Worm (Caenorhabditis elegans) whole organism, young adult: ENCODE data around the gene F23F1.2.

Source experiments
- C06A6.2 ChIP-seq: fragments of 200-800 bp; sonication (Bioruptor generic); conservative IDR thresholded peaks from 2 replicates; pipeline ENCODE4 v1.3.6; 2022; ENCODE audit warnings: missing genetic modification characterization, missing compliant biosample characterization
- F22D6.2 ChIP-seq: sonication (generic microtip); optimal IDR thresholded peaks from 2 replicates; lab custom pipeline; 2016; ENCODE audit warnings: mild to moderate bottlenecking, missing genetic modification characterization, missing compliant biosample characterization
- F57A8.1 ChIP-seq: fragments of 200-800 bp; sonication (Bioruptor generic); optimal IDR thresholded peaks from 2 replicates; lab custom pipeline; 2018; ENCODE audit warnings: mild to moderate bottlenecking, missing genetic modification characterization, moderate library complexity, missing compliant biosample characterization
- F57C9.4 ChIP-seq: sonication (generic microtip); optimal IDR thresholded peaks from 2 replicates; lab custom pipeline; 2017; ENCODE audit warnings: mild to moderate bottlenecking, missing genetic modification characterization, missing compliant biosample characterization
- Y79H2A.3 ChIP-seq: fragments of 200-800 bp; sonication (Bioruptor generic); conservative IDR thresholded peaks from 2 replicates; pipeline ENCODE4 v1.3.6; 2022; ENCODE audit warnings: missing genetic modification reagents, missing genetic modification characterization, missing compliant biosample characterization
- aptf-3 ChIP-seq: fragments of 200-800 bp; sonication (Bioruptor generic); IDR thresholded peaks from 2 replicates; pipeline ENCODE4 v1.3.6; 2022; ENCODE audit warnings: missing genetic modification characterization, missing compliant biosample characterization
- atf-7 ChIP-seq: sonication (generic microtip); optimal IDR thresholded peaks from 2 replicates; lab custom pipeline; 2017; ENCODE audit warnings: mild to moderate bottlenecking, missing genetic modification characterization, missing compliant biosample characterization
- attf-3 ChIP-seq: fragments of 200-800 bp; sonication (Bioruptor generic); conservative IDR thresholded peaks from 2 replicates; pipeline ENCODE4 v1.3.6; 2022; ENCODE audit warnings: missing genetic modification reagents, missing genetic modification characterization, missing compliant biosample characterization
- attf-5 ChIP-seq: fragments of 200-800 bp; sonication (Bioruptor generic); optimal IDR thresholded peaks from 2 replicates; lab custom pipeline; 2018; ENCODE audit warnings: mild to moderate bottlenecking, missing genetic modification characterization, missing compliant biosample characterization
- cebp-1 ChIP-seq, 2 experiments: fragments of 200-800 bp in 1 of 2; sonication (Bioruptor generic) in 1 of 2; sonication (generic microtip) in 1 of 2; IDR thresholded peaks in 1 of 2; optimal IDR thresholded peaks in 1 of 2; 2 replicates each; pipeline versions ENCODE4 v1.3.6 to Lab custom; 2017 to 2022; ENCODE audit warnings: missing compliant biosample characterization in 2 of 2, missing genetic modification characterization in 2 of 2, mild to moderate bottlenecking in 1 of 2, missing genetic modification reagents in 1 of 2, moderate library complexity in 1 of 2
- dpff-1 ChIP-seq: sonication (generic microtip); optimal IDR thresholded peaks from 2 replicates; lab custom pipeline; 2017; ENCODE audit warnings: mild to moderate bottlenecking, missing genetic modification characterization, missing compliant biosample characterization
- egrh-3 ChIP-seq: fragments of 200-800 bp; sonication (Bioruptor generic); IDR thresholded peaks from 2 replicates; pipeline ENCODE4 v1.3.6; 2022; ENCODE audit warnings: missing genetic modification reagents, missing genetic modification characterization, missing compliant biosample characterization
- gei-17 ChIP-seq: fragments of 200-800 bp; sonication (Bioruptor generic); optimal IDR thresholded peaks from 2 replicates; lab custom pipeline; 2018; ENCODE audit warnings: mild to moderate bottlenecking, missing genetic modification characterization, missing compliant biosample characterization
- let-526 ChIP-seq: fragments of 200-800 bp; sonication (Bioruptor generic); IDR thresholded peaks from 2 replicates; pipeline ENCODE4 v1.3.6; 2022; ENCODE audit warnings: missing genetic modification reagents, missing genetic modification characterization, missing compliant biosample characterization
- lin-26 ChIP-seq: fragments of 200-800 bp; sonication (Bioruptor generic); IDR thresholded peaks from 2 replicates; pipeline ENCODE4 v1.3.6; 2022; ENCODE audit warnings: missing genetic modification reagents, missing genetic modification characterization, missing compliant biosample characterization
- lin-35 ChIP-seq, 3 experiments: fragments of 150-350 bp in 2 of 3; sonication (generic microtip) in 1 of 3; optimal IDR thresholded peaks; 2 replicates each; lab custom pipeline; 2014 to 2018; ENCODE audit warnings: missing biosample characterization in 3 of 3, missing genetic modification characterization in 3 of 3, missing genetic modification reagents in 3 of 3
- lin-40 ChIP-seq: sonication (generic microtip); optimal IDR thresholded peaks from 2 replicates; lab custom pipeline; 2016; ENCODE audit warnings: missing genetic modification characterization, mild to moderate bottlenecking, missing compliant biosample characterization, missing genotype, missing genetic modification reagents
- lir-1 ChIP-seq: fragments of 200-800 bp; sonication (Bioruptor generic); conservative IDR thresholded peaks from 2 replicates; pipeline ENCODE4 v1.3.6; 2022; ENCODE audit warnings: missing genetic modification reagents, missing genetic modification characterization, missing compliant biosample characterization
- madf-6 ChIP-seq: fragments of 200-800 bp; sonication (Bioruptor generic); IDR thresholded peaks from 2 replicates; pipeline ENCODE4 v1.3.6; 2022; ENCODE audit warnings: missing genetic modification reagents, missing genetic modification characterization, missing compliant biosample characterization
- mel-28 ChIP-seq: sonication (generic microtip); optimal IDR thresholded peaks from 2 replicates; lab custom pipeline; 2016; ENCODE audit warnings: borderline replicate concordance, mild to moderate bottlenecking, missing genetic modification characterization, missing compliant biosample characterization
- mes-4 ChIP-seq: sonication (generic microtip); optimal IDR thresholded peaks from 2 replicates; lab custom pipeline; 2016; ENCODE audit warnings: missing genotype, missing genetic modification characterization, missing compliant biosample characterization
- nhr-27 ChIP-seq: fragments of 200-800 bp; sonication (Bioruptor generic); optimal IDR thresholded peaks from 2 replicates; lab custom pipeline; 2018; ENCODE audit warnings: mild to moderate bottlenecking, missing genetic modification characterization, moderate library complexity, missing compliant biosample characterization
- nhr-80 ChIP-seq: sonication (generic microtip); optimal IDR thresholded peaks from 2 replicates; lab custom pipeline; 2016; ENCODE audit warnings: missing genetic modification characterization, missing compliant biosample characterization
- rec-8 ChIP-seq, 2 experiments: sonication (generic microtip); optimal IDR thresholded peaks; 2 replicates each; lab custom pipeline; 2016; ENCODE audit warnings: mild to moderate bottlenecking in 2 of 2, missing genetic modification characterization in 2 of 2, missing genetic modification reagents in 2 of 2, missing genotype in 2 of 2, missing biosample characterization in 1 of 2, missing compliant biosample characterization in 1 of 2, moderate library complexity in 1 of 2
- snpc-3.4 ChIP-seq: sonication (generic microtip); optimal IDR thresholded peaks from 2 replicates; lab custom pipeline; 2017; ENCODE audit warnings: missing genetic modification characterization, mild to moderate bottlenecking, missing compliant biosample characterization, antibody characterized with exemption, moderate library complexity, missing genotype, missing genetic modification reagents
- ztf-22 ChIP-seq: fragments of 200-800 bp; sonication (Bioruptor generic); optimal IDR thresholded peaks from 2 replicates; lab custom pipeline; 2018; ENCODE audit warnings: mild to moderate bottlenecking, missing genetic modification characterization, moderate library complexity, missing compliant biosample characterization
- ztf-6 ChIP-seq: fragments of 200-800 bp; sonication (Bioruptor generic); IDR thresholded peaks from 2 replicates; pipeline ENCODE4 v1.3.6; 2022; ENCODE audit warnings: missing genetic modification reagents, missing genetic modification characterization, missing compliant biosample characterization

Gene F23F1.2

DNA sequence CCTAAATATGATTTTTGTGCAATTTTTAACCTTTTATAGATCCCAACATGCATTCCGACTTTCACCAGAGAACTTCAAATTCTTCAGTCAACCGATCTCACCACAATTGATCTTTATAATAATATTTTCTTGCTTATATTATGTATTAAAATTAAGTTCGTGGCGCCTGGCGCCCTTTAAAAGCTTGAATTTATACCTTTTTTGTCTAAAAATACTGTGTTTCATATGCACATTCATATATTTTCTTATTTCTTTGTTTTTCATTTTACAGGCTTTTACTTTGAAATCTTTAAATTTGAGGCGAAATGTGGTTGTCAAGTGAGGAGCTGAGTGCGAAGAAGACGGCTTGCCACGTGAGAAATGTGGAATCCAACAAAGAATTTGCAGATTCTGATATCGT, 10.7 kb downstream of the F23F1.2 start, which contains the start of gene rpoa-49:
TSS of gene rpoa-49 (plus strand) at position 301 of the 400 bp plus-strand sequence.
- TF ChIP-seq F57C9.4 (tag; lab: Kevin White, UChicago), result no peak

- TF ChIP-seq lin-40 (no peak), let-526 (GFP tag; lab: Robert Waterston, UW) (no peak), F57A8.1 (no peak), snpc-3.4 (no peak)
Observed at ce11 chrII:46116-46515, 12.1 kb downstream of the F23F1.2 start, which contains the start of gene rpt-4. rpt-4 (minus strand) TSS chrII:46216.

ce11 chrII:47280-47679, 13.3 kb downstream of the F23F1.2 start, which contains the start of gene C23H3.5:
C23H3.5 (plus strand) TSS chrII:47580.
- TF ChIP-seq lin-26 (GFP tag; lab: Robert Waterston, UW) (no peak), aptf-3 (GFP tag; lab: Robert Waterston, UW) (no peak), dpff-1 (no peak), atf-7 (tag; lab: Kevin White, UChicago) (no peak)

ce11 chrII:50862-51261, 16.9 kb downstream of the F23F1.2 start:
- TF ChIP-seq egrh-3 (GFP tag; lab: Robert Waterston, UW) (no peak), lir-1 (no peak), attf-3 (no peak), attf-5 (GFP tag; lab: Kevin White, UChicago) (peak; percentile 32), gei-17 (GFP tag; lab: Kevin White, UChicago) (no peak), cebp-1 (GFP tag; IDR thresholded peaks at IDR 0.05; lab: Robert Waterston, UW) (no peak), cebp-1 (tag; optimal IDR thresholded peaks at IDR 0.05; lab: Kevin White, UChicago) (no peak), nhr-80 (tag; lab: Kevin White, UChicago) (peak; percentile 35), F57C9.4 (tag; lab: Kevin White, UChicago) (no peak)

DNA sequence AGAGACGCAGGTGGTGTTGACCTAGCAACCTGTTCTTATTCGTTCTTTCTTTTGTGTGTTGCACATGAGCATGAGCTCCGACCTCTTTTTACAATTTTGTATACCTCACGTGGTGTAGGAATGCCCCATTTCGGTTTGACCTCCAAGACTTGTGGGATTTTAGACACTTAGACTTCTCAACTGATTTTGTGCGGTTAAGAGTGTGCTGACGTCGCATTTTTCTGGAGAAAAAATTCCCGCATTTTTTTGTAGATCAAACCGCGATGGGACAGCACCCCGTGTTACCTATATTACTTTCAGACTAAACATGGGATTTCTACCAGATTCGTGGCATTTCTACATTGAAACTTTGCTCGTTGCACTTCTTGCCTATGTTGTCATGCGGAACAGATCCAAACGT, 17.3 kb downstream of the F23F1.2 start, which contains the start of gene sptl-1:
TSS of gene sptl-1 (plus strand) at position 301 of the 400 bp plus-strand sequence.
- TF ChIP-seq Y79H2A.3 (GFP tag; lab: Robert Waterston, UW), result no peak
- TF ChIP-seq madf-6 (GFP tag; lab: Robert Waterston, UW), result 0 out of 2 replicates have a peak, but pooled peaks have one; percentile 23

- TF ChIP-seq ztf-22, result no peak
- no peak for TF ChIP-seq lin-35 (GFP tag; optimal IDR thresholded peaks at IDR 0.05; lab: Kevin White, UChicago)
- TF ChIP-seq rec-8 (tag; optimal IDR thresholded peaks at IDR 0.05; lab: Kevin White, UChicago), result no peak
- TF ChIP-seq nhr-27, result no peak
Observed at ce11 chrII:55204-55603, 21.2 kb downstream of the F23F1.2 start, which contains the start of gene tre-5. tre-5 (minus strand) TSS chrII:55304.

DNA sequence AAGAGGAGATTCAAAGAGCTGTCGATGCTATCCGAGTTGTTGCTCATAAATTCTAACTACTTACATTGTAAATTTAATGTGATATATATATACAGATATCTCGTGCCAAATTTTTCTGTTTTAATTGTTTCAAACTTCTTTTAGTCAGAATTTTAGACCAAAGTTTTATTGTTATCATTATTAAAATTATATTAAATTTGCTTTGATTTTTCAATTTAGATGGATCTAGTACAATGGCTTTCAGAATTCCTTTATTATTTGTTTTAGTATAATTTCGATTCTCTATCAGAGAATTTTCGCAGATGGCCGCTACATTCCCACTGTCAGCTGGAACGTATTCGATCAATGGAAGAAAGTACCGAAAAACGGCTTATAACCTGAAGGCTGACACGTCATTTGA, 23.4 kb downstream of the F23F1.2 start, which contains the start of gene ascc-1:
TSS of gene ascc-1 (plus strand) at position 301 of the 400 bp plus-strand sequence.
- TF ChIP-seq C06A6.2 (GFP tag; lab: Robert Waterston, UW) (no peak), ztf-6 (GFP tag; lab: Robert Waterston, UW) (no peak), mes-4 (no peak), lin-40 (no peak), F22D6.2 (tag; lab: Kevin White, UChicago) (no peak), mel-28 (tag; lab: Kevin White, UChicago) (no peak), dpff-1 (no peak)
- TF ChIP-seq, all 124 proteins: peak for 0
